Fruit fly (Drosophila melanogaster): ENCODE measurements around the gene lmgB.

The lmgB gene

DNA sequence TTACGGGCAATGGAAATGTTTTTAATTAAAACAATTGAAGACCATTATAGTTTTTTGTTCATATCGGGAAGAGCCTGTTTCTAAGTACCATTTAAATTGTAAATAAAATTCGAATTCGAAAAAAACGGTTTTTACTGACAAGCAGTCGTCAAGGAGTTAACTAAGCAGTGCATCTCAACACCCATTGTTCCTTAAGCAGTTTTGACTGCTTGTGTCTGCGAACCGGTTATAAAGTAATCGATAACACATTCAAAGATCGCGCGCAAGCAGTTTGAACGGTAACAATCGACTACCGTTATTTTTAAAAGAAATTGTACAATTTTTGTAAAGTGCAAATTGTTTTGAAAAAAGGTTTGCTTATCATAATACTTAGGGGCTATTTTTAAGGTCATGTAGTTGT is 50.4 kb downstream of the lmgB start (continued):
- TF ChIP-seq Bdp1 (GFP tag; optimal IDR thresholded peaks at IDR 0.05), result peak; percentile 91
- TF ChIP-seq CG4282 (GFP tag; optimal IDR thresholded peaks at IDR 0.05), result no peak
- TF ChIP-seq chinmo (GFP tag; IDR thresholded peaks at IDR 0.05; ENCODE audit: partially characterized antibody), result no peak
- peak; percentile 48 for TF ChIP-seq sens (GFP tag)
- no peak for TF ChIP-seq PHDP (tag; optimal IDR thresholded peaks at IDR 0.05)
- no peak for TF ChIP-seq CG7928 (GFP tag; optimal IDR thresholded peaks at IDR 0.05)
- TF ChIP-seq Fer1 (GFP tag; optimal IDR thresholded peaks at IDR 0.05), result no peak
- TF ChIP-seq salm (tag; optimal IDR thresholded peaks at IDR 0.05), result no peak
- TF ChIP-seq CG10147 (GFP tag; optimal IDR thresholded peaks at IDR 0.05), result no peak
- TF ChIP-seq pho (GFP tag; optimal IDR thresholded peaks at IDR 0.05), result peak; percentile 30
- no peak for TF ChIP-seq kni (GFP tag; optimal IDR thresholded peaks at IDR 0.05)
- peak; percentile 46 for TF ChIP-seq Dek (tag; optimal IDR thresholded peaks at IDR 0.05)
- TF ChIP-seq CG6854 (GFP tag; optimal IDR thresholded peaks at IDR 0.05), result no peak
- TF ChIP-seq HLH4C (GFP tag; IDR thresholded peaks at IDR 0.05; ENCODE audit: partially characterized antibody), result peak; percentile 49; the same call in 1 of the 3 replicates
- TF ChIP-seq Sin3A (optimal IDR thresholded peaks at IDR 0.05), result no peak
- no peak for TF ChIP-seq crol (GFP tag; IDR thresholded peaks at IDR 0.05)
- peak; percentile 29; the same call in 1 of the 2 replicates for TF ChIP-seq inv (GFP tag; IDR thresholded peaks at IDR 0.05; ENCODE audit: partially characterized antibody)
- TF ChIP-seq CG8478 (optimal IDR thresholded peaks at IDR 0.05), result peak; percentile 87
- TF ChIP-seq dan (GFP tag; IDR thresholded peaks at IDR 0.05), result no peak
- no peak for TF ChIP-seq bowl (GFP tag; IDR thresholded peaks at IDR 0.05)
- TF ChIP-seq CG16813 (GFP tag; IDR thresholded peaks at IDR 0.05; ENCODE audit: partially characterized antibody), result no peak
- TF ChIP-seq Sry-β (GFP tag; optimal IDR thresholded peaks at IDR 0.05), result no peak
- no peak for TF ChIP-seq ttk (GFP tag; IDR thresholded peaks at IDR 0.05)
- TF ChIP-seq CG11093 (GFP tag; IDR thresholded peaks at IDR 0.05), result no peak
- 0 out of 2 replicates have a peak, but pooled peaks have one; percentile 29 for TF ChIP-seq ato (GFP tag; IDR thresholded peaks at IDR 0.05; ENCODE audit: partially characterized antibody)
- TF ChIP-seq psq (GFP tag; optimal IDR thresholded peaks at IDR 0.05), result no peak
- TF ChIP-seq CG9727 (GFP tag; optimal IDR thresholded peaks at IDR 0.05), result no peak
- TF ChIP-seq corto (GFP tag; optimal IDR thresholded peaks at IDR 0.05), result no peak
- no peak for TF ChIP-seq slp2 (GFP tag; optimal IDR thresholded peaks at IDR 0.05)
- TF ChIP-seq fd102C (GFP tag; optimal IDR thresholded peaks at IDR 0.05), result no peak
- no peak for TF ChIP-seq CG12071 (GFP tag; optimal IDR thresholded peaks at IDR 0.05)
- TF ChIP-seq CG32532 (GFP tag; IDR thresholded peaks at IDR 0.05), result no peak
- peak; percentile 96 for TF ChIP-seq CG11560 (tag; IDR thresholded peaks at IDR 0.05)
- no peak for TF ChIP-seq MBD-R2 (GFP tag; IDR thresholded peaks at IDR 0.05)
- TF ChIP-seq CoRest (tag; optimal IDR thresholded peaks at IDR 0.05), result peak; percentile 63
- peak; percentile 88 for TF ChIP-seq CG15479 (GFP tag; optimal IDR thresholded peaks at IDR 0.05)
- TF ChIP-seq CG13287 (GFP tag; IDR thresholded peaks at IDR 0.05; ENCODE audit: partially characterized antibody), result peak; percentile 41
- no peak for TF ChIP-seq H15 (GFP tag; IDR thresholded peaks at IDR 0.05)
- peak; percentile 68 for TF ChIP-seq Sox102F (GFP tag; optimal IDR thresholded peaks at IDR 0.05)
- no peak for TF ChIP-seq danr (GFP tag; IDR thresholded peaks at IDR 0.05)
- no peak for TF ChIP-seq Bteb2 (GFP tag; optimal IDR thresholded peaks at IDR 0.05)
- TF ChIP-seq pros (GFP tag; optimal IDR thresholded peaks at IDR 0.05), result no peak
- no peak for TF ChIP-seq CG8359 (GFP tag; optimal IDR thresholded peaks at IDR 0.05; ENCODE audit: borderline replicate concordance)
- TF ChIP-seq CG15269 (tag; optimal IDR thresholded peaks at IDR 0.05), result no peak
- peak; percentile 90 for TF ChIP-seq E2f2 (GFP tag; IDR thresholded peaks at IDR 0.05)
- TF ChIP-seq Dip2 (GFP tag; IDR thresholded peaks at IDR 0.05), result no peak
- no peak for TF ChIP-seq YL-1 (GFP tag; optimal IDR thresholded peaks at IDR 0.05)
- TF ChIP-seq CG30020 (tag; optimal IDR thresholded peaks at IDR 0.05), result no peak
- 0 out of 3 replicates have a peak, but pooled peaks have one; percentile 40 for TF ChIP-seq hb (GFP tag; IDR thresholded peaks at IDR 0.05; ENCODE audit: partially characterized antibody)
- TF ChIP-seq ash1 (GFP tag; optimal IDR thresholded peaks at IDR 0.05), result no peak
- no peak for TF ChIP-seq jumu (GFP tag; optimal IDR thresholded peaks at IDR 0.05)
